Worm (Caenorhabditis elegans) whole organism, L2 larva: ENCODE results near the gene ptr-16.

ENCODE experiments used
- R02D3.7 ChIP-seq: fragments of 150-350 bp; optimal IDR thresholded peaks from 2 replicates; lab custom pipeline; 2014; ENCODE audit warnings: missing biosample characterization, missing genetic modification characterization
- alr-1 ChIP-seq: fragments of 150-350 bp; optimal IDR thresholded peaks from 2 replicates; lab custom pipeline; 2014; ENCODE audit warnings: missing biosample characterization, missing genetic modification characterization
- aly-2 ChIP-seq: fragments of 150-350 bp; optimal IDR thresholded peaks from 2 replicates; lab custom pipeline; 2014; ENCODE audit warnings: missing biosample characterization, missing genetic modification characterization
- ama-1 ChIP-seq: fragments of 150-350 bp; optimal IDR thresholded peaks from 2 replicates; lab custom pipeline; 2018; ENCODE audit warnings: inconsistent platforms
- blmp-1 ChIP-seq: sonication (generic microtip); optimal IDR thresholded peaks from 2 replicates; lab custom pipeline; 2017; ENCODE audit warnings: missing genetic modification characterization, mild to moderate bottlenecking, missing compliant biosample characterization, antibody characterized with exemption, moderate library complexity; ENCODE audit not compliant: insufficient read depth
- ceh-82 ChIP-seq: fragments of 150-350 bp; optimal IDR thresholded peaks from 2 replicates; lab custom pipeline; 2014; ENCODE audit warnings: missing biosample characterization, missing genetic modification characterization
- crh-2 ChIP-seq: sonication (generic microtip); optimal IDR thresholded peaks from 2 replicates; lab custom pipeline; 2017; ENCODE audit warnings: missing biosample characterization, missing genetic modification characterization
- dmd-4 ChIP-seq: sonication (generic microtip); optimal IDR thresholded peaks from 2 replicates; lab custom pipeline; 2017; ENCODE audit warnings: missing biosample characterization, missing genetic modification characterization
- egl-27 ChIP-seq: sonication (generic microtip); optimal IDR thresholded peaks from 3 replicates; lab custom pipeline; 2017; ENCODE audit warnings: missing biosample characterization, missing genetic modification reagents, missing genetic modification characterization
- elt-1 ChIP-seq: fragments of 150-350 bp; optimal IDR thresholded peaks from 2 replicates; lab custom pipeline; 2014; ENCODE audit warnings: missing biosample characterization, missing genetic modification characterization
- elt-3 ChIP-seq: sonication (generic microtip); optimal IDR thresholded peaks from 2 replicates; lab custom pipeline; 2017; ENCODE audit warnings: missing biosample characterization, missing genetic modification characterization
- gmeb-1 ChIP-seq: fragments of 150-350 bp; optimal IDR thresholded peaks from 2 replicates; lab custom pipeline; 2014; ENCODE audit warnings: missing biosample characterization, missing genetic modification characterization
- lin-11 ChIP-seq: fragments of 150-350 bp; sonication (generic microtip); optimal IDR thresholded peaks from 2 replicates; lab custom pipeline; 2014; ENCODE audit warnings: missing biosample characterization, missing genetic modification characterization, inconsistent platforms, mixed read lengths
- lin-39 ChIP-seq: fragments of 150-350 bp; optimal IDR thresholded peaks from 2 replicates; lab custom pipeline; 2014; ENCODE audit warnings: missing biosample characterization, missing genetic modification reagents, missing genetic modification characterization
- mbf-1 ChIP-seq: sonication (generic microtip); optimal IDR thresholded peaks from 2 replicates; lab custom pipeline; 2017; ENCODE audit warnings: missing biosample characterization, missing genetic modification characterization
- mdl-1 ChIP-seq, 2 experiments: fragments of 150-350 bp in 1 of 2; sonication (generic microtip) in 1 of 2; optimal IDR thresholded peaks; 2 replicates each; lab custom pipeline; 2017; ENCODE audit warnings: missing biosample characterization in 2 of 2, missing genetic modification characterization in 2 of 2
- nhr-10 ChIP-seq: sonication (generic microtip); optimal IDR thresholded peaks from 2 replicates; lab custom pipeline; 2017; ENCODE audit warnings: missing biosample characterization, missing genetic modification characterization
- nhr-12 ChIP-seq: fragments of 150-350 bp; optimal IDR thresholded peaks from 2 replicates; lab custom pipeline; 2014; ENCODE audit warnings: missing biosample characterization, missing genetic modification characterization
- nhr-129 ChIP-seq: fragments of 150-350 bp; optimal IDR thresholded peaks from 2 replicates; lab custom pipeline; 2014; ENCODE audit warnings: missing biosample characterization, missing genetic modification characterization
- nhr-23 ChIP-seq: fragments of 150-350 bp; optimal IDR thresholded peaks from 2 replicates; lab custom pipeline; 2014; ENCODE audit warnings: missing biosample characterization, missing genetic modification reagents, missing genetic modification characterization
- nhr-25 ChIP-seq: fragments of 150-350 bp; sonication (generic microtip); optimal IDR thresholded peaks from 3 replicates; lab custom pipeline; 2014; ENCODE audit warnings: missing biosample characterization, missing genetic modification characterization
- nhr-6 ChIP-seq: fragments of 150-350 bp; optimal IDR thresholded peaks from 2 replicates; lab custom pipeline; 2014; ENCODE audit warnings: missing biosample characterization, missing genetic modification characterization
- nhr-77 ChIP-seq: fragments of 150-350 bp; optimal IDR thresholded peaks from 2 replicates; lab custom pipeline; 2014; ENCODE audit warnings: missing biosample characterization, missing genetic modification characterization
- peb-1 ChIP-seq: fragments of 150-350 bp; optimal IDR thresholded peaks from 2 replicates; lab custom pipeline; 2014; ENCODE audit warnings: missing biosample characterization, missing genetic modification characterization
- skn-1 ChIP-seq: sonication (generic microtip); optimal IDR thresholded peaks from 2 replicates; lab custom pipeline; 2017; ENCODE audit warnings: missing biosample characterization, missing genetic modification characterization
- sma-3 ChIP-seq: sonication (generic microtip); optimal IDR thresholded peaks from 2 replicates; lab custom pipeline; 2016; ENCODE audit warnings: missing genetic modification reagents, missing genetic modification characterization, missing compliant biosample characterization
- unc-39 ChIP-seq: fragments of 150-350 bp; optimal IDR thresholded peaks from 2 replicates; lab custom pipeline; 2014; ENCODE audit warnings: missing biosample characterization, missing genetic modification characterization
- unc-55 ChIP-seq: fragments of 150-350 bp; sonication (generic microtip); optimal IDR thresholded peaks from 3 replicates; lab custom pipeline; 2014; ENCODE audit warnings: missing biosample characterization, missing genetic modification reagents, missing genetic modification characterization
- unc-62 ChIP-seq: fragments of 150-350 bp; optimal IDR thresholded peaks from 2 replicates; lab custom pipeline; 2014; ENCODE audit warnings: missing biosample characterization, missing genetic modification reagents, missing genetic modification characterization
- zag-1 ChIP-seq: fragments of 150-350 bp; optimal IDR thresholded peaks from 2 replicates; lab custom pipeline; 2014; ENCODE audit warnings: missing biosample characterization, missing genetic modification characterization
- ztf-1 ChIP-seq: fragments of 200-800 bp; sonication (Bioruptor generic); conservative IDR thresholded peaks from 2 replicates; pipeline ENCODE4 v1.3.6; 2022; ENCODE audit warnings: missing genetic modification characterization, missing compliant biosample characterization
- ztf-11 ChIP-seq: sonication (generic microtip); optimal IDR thresholded peaks from 2 replicates; lab custom pipeline; 2017; ENCODE audit warnings: missing biosample characterization, missing genetic modification characterization

Gene ptr-16

ce11 chrV:1165090-1165761 is at the start of gene ptr-16:
ptr-16 (plus strand) TSS chrV:1165711.
- TF ChIP-seq zag-1 (tag; lab: Kevin White, UChicago) (no peak), crh-2 (tag; lab: Kevin White, UChicago) (no peak), mdl-1 (tag; optimal IDR thresholded peaks at IDR 0.05; lab: Kevin White, UChicago) (no peak), alr-1 (tag; lab: Kevin White, UChicago) (no peak), skn-1 (tag; lab: Kevin White, UChicago) (no peak), nhr-6 (tag; lab: Kevin White, UChicago) (no peak)
- TF ChIP-seq, all 48 proteins: peak for 0

- TF ChIP-seq gmeb-1 (tag; lab: Kevin White, UChicago) (no peak), ztf-11 (tag; lab: Kevin White, UChicago) (no peak), elt-3 (tag; lab: Kevin White, UChicago) (no peak), mbf-1 (tag; lab: Kevin White, UChicago) (no peak), elt-1 (tag; lab: Kevin White, UChicago) (no peak), nhr-10 (tag; lab: Kevin White, UChicago) (no peak), ceh-82 (no peak), nhr-12 (tag; lab: Kevin White, UChicago) (no peak), nhr-23 (no peak), ztf-1 (GFP tag; lab: Robert Waterston, UW) (no peak), unc-62 (no peak), egl-27 (tag; lab: Kevin White, UChicago) (no peak), lin-39 (tag; lab: Kevin White, UChicago) (no peak), lin-11 (tag; lab: Kevin White, UChicago) (no peak), dmd-4 (tag; lab: Kevin White, UChicago) (no peak), sma-3 (GFP tag; lab: Kevin White, UChicago) (no peak), nhr-77 (no peak), nhr-129 (tag; lab: Kevin White, UChicago) (no peak), peb-1 (tag; lab: Kevin White, UChicago) (no peak)
These were observed 45.4 kb upstream of the ptr-16 start for ce11 chrV:1120101-1120500.

ce11 chrV:1131880-1132623 is 33.5 kb upstream of the ptr-16 start, which contains the start of gene W07B8.4:
W07B8.4 (minus strand) TSS chrV:1131930.
- TF ChIP-seq unc-62 (no peak), unc-55 (GFP tag; lab: Kevin White, UChicago) (no peak), elt-1 (tag; lab: Kevin White, UChicago) (no peak), ceh-82 (no peak)
- TF ChIP-seq, all 48 proteins: peak for 0

ce11 chrV:1133223-1133622 is 32.3 kb upstream of the ptr-16 start:
- TF ChIP-seq mdl-1 (tag; optimal IDR thresholded peaks at IDR 0.05; lab: Kevin White, UChicago) (no peak), egl-27 (tag; lab: Kevin White, UChicago) (no peak), aly-2 (tag; lab: Kevin White, UChicago) (no peak)
- TF ChIP-seq, all 48 proteins: peak for 0

ce11 chrV:1133840-1134239 is 31.7 kb upstream of the ptr-16 start, which contains the start of gene cpr-5:
cpr-5 (minus strand) TSS chrV:1134036.
- TF ChIP-seq blmp-1 (tag; lab: Kevin White, UChicago), result peak; percentile 25
- TF ChIP-seq egl-27 (tag; lab: Kevin White, UChicago), result no peak
- TF ChIP-seq, all 48 proteins: peak for 1

- TF ChIP-seq nhr-25 (tag; lab: Kevin White, UChicago) (no peak), gmeb-1 (tag; lab: Kevin White, UChicago) (no peak), R02D3.7 (tag; lab: Kevin White, UChicago) (no peak), unc-62 (no peak), skn-1 (tag; lab: Kevin White, UChicago) (no peak), ztf-11 (tag; lab: Kevin White, UChicago) (no peak), unc-39 (tag; lab: Kevin White, UChicago) (no peak), nhr-23 (no peak), ama-1 (lab: Kevin White, UChicago) (no peak), nhr-12 (tag; lab: Kevin White, UChicago) (no peak), elt-3 (tag; lab: Kevin White, UChicago) (no peak), lin-39 (tag; lab: Kevin White, UChicago) (no peak)
- TF ChIP-seq, all 48 proteins: peak for 0
These were observed 31.2 kb upstream of the ptr-16 start, which contains the start of gene cpr-8 for ce11 chrV:1134302-1134701. cpr-8 (plus strand) TSS chrV:1134602.
